Worm (Caenorhabditis elegans) whole organism, early embryonic: Measurements from ENCODE around the gene F59D12.3.

ENCODE experiments used
- B0310.2 ChIP-seq: sonication (generic microtip); optimal IDR thresholded peaks from 2 replicates; lab custom pipeline; 2016; ENCODE audit warnings: mild to moderate bottlenecking, missing genetic modification characterization, missing compliant biosample characterization
- F13C5.2 ChIP-seq: sonication (generic microtip); optimal IDR thresholded peaks from 2 replicates; lab custom pipeline; 2017; ENCODE audit warnings: mild to moderate bottlenecking, missing genetic modification characterization, inconsistent platforms, missing compliant biosample characterization
- aly-1 ChIP-seq: sonication (generic microtip); optimal IDR thresholded peaks from 2 replicates; lab custom pipeline; 2016; ENCODE audit warnings: missing genetic modification characterization, missing compliant biosample characterization
- ama-1 ChIP-seq: fragments of 150-350 bp; optimal IDR thresholded peaks from 2 replicates; lab custom pipeline; 2014
- ceh-13 ChIP-seq: fragments of 200-800 bp; sonication (Bioruptor generic); optimal IDR thresholded peaks from 2 replicates; lab custom pipeline; 2018; ENCODE audit warnings: mild to moderate bottlenecking, missing genetic modification characterization, missing compliant biosample characterization
- ceh-36 ChIP-seq: sonication (generic microtip); optimal IDR thresholded peaks from 2 replicates; lab custom pipeline; 2016; ENCODE audit warnings: missing genetic modification characterization, inconsistent platforms, missing compliant biosample characterization
- ets-7 ChIP-seq: sonication (generic microtip); optimal IDR thresholded peaks from 2 replicates; lab custom pipeline; 2016; ENCODE audit warnings: missing genotype, missing genetic modification characterization, missing compliant biosample characterization
- flt-1 ChIP-seq: fragments of 200-800 bp; sonication (Bioruptor generic); IDR thresholded peaks from 2 replicates; pipeline ENCODE4 v1.3.6; 2022; ENCODE audit warnings: missing genetic modification characterization, missing compliant biosample characterization
- hmbx-1 ChIP-seq: sonication (generic microtip); optimal IDR thresholded peaks from 2 replicates; lab custom pipeline; 2016; ENCODE audit warnings: mild to moderate bottlenecking, missing genetic modification characterization, missing compliant biosample characterization
- hmg-4 ChIP-seq: fragments of 200-800 bp; sonication (Bioruptor generic); optimal IDR thresholded peaks from 2 replicates; lab custom pipeline; 2018; ENCODE audit warnings: mild to moderate bottlenecking, missing genetic modification characterization, missing compliant biosample characterization
- pes-1 ChIP-seq: fragments of 200-800 bp; sonication (Bioruptor generic); IDR thresholded peaks from 2 replicates; pipeline ENCODE4 v1.3.6; 2022; ENCODE audit warnings: missing genetic modification reagents, missing genetic modification characterization, missing compliant biosample characterization
- scrt-1 ChIP-seq: fragments of 200-800 bp; sonication (Bioruptor generic); IDR thresholded peaks from 2 replicates; pipeline ENCODE4 v1.3.6; 2022; ENCODE audit warnings: missing genetic modification characterization, missing compliant biosample characterization
- sea-1 ChIP-seq: fragments of 200-800 bp; sonication (Bioruptor generic); conservative IDR thresholded peaks from 2 replicates; pipeline ENCODE4 v1.3.6; 2022; ENCODE audit warnings: missing genetic modification characterization, missing compliant biosample characterization
- tbx-11 ChIP-seq: fragments of 200-800 bp; sonication (Bioruptor generic); IDR thresholded peaks from 2 replicates; pipeline ENCODE4 v1.3.6; 2022; ENCODE audit warnings: missing genetic modification characterization, missing compliant biosample characterization

- no peak for TF ChIP-seq sea-1 (GFP tag; lab: Robert Waterston, UW)
- no peak for TF ChIP-seq pes-1 (GFP tag; lab: Robert Waterston, UW)
- no peak for TF ChIP-seq F13C5.2 (tag; lab: Kevin White, UChicago)
- no peak for TF ChIP-seq scrt-1 (GFP tag; lab: Robert Waterston, UW)
- no peak for TF ChIP-seq ama-1 (lab: Kevin White, UChicago)
- TF ChIP-seq flt-1 (GFP tag; lab: Robert Waterston, UW) = no peak
- TF ChIP-seq aly-1 (tag; lab: Kevin White, UChicago) = no peak
- TF ChIP-seq hmbx-1 = no peak
- no peak for TF ChIP-seq hmg-4 (GFP tag; lab: Kevin White, UChicago)
- TF ChIP-seq ets-7 (tag; lab: Kevin White, UChicago) = no peak
- TF ChIP-seq ceh-36 (tag; lab: Kevin White, UChicago) = no peak
- no peak for TF ChIP-seq ceh-13 (GFP tag; lab: Kevin White, UChicago)
- TF ChIP-seq B0310.2 = no peak
- TF ChIP-seq tbx-11 (GFP tag; lab: Robert Waterston, UW) = no peak
Observed at ce11 chrX:15640603-15641002, 10.2 kb downstream of the F59D12.3 start, which contains the start of gene K09E9.7.
